Fruit fly (Drosophila melanogaster): Measurements from ENCODE around the gene Obp22a.
A peak's percentile ranks its signal among the peaks of the same experiment; 100 is the strongest.

The Obp22a gene

DNA sequence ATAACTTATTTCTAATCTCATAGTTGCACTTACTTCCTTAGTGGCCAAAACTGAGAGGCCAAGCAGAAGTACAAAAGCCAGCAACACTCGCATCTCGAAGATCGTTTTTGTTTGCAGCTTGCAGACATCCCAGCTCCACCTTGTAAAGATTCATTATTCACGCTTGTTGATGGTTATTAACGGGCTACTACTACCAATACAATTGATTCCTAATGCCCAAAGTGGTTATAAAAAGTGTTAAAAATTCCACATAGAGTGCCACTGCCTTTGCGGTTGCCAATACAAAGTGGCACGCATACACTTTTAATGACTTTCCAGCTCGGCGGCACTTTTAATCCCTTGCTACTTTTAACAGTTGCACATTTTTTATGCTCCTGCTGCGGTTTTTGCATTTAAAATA lies at the start of gene Obp22a:
Obp22a (minus strand) TSS at position 101 of the 400 bp plus-strand sequence.
- TF ChIP-seq ab (GFP tag; optimal IDR thresholded peaks at IDR 0.05) (no peak), az2 (GFP tag; optimal IDR thresholded peaks at IDR 0.05) (no peak), cas (GFP tag; IDR thresholded peaks at IDR 0.05) (no peak), CG17361 (GFP tag; IDR thresholded peaks at IDR 0.05) (no peak), Eip74EF (GFP tag; optimal IDR thresholded peaks at IDR 0.05) (no peak), CG13894 (tag; optimal IDR thresholded peaks at IDR 0.05) (no peak)

dm6 chr2L:2039458-2039857 lies 47.5 kb upstream of the Obp22a start:
- TF ChIP-seq exex (tag; optimal IDR thresholded peaks at IDR 0.05) (peak; percentile 84), CG10543 (GFP tag; optimal IDR thresholded peaks at IDR 0.05) (peak; percentile 15), CG12299 (tag; optimal IDR thresholded peaks at IDR 0.05) (no peak), mirr (GFP tag; optimal IDR thresholded peaks at IDR 0.05) (peak; percentile 86), Ada2b (GFP tag; IDR thresholded peaks at IDR 0.05) (no peak), gsb-n (tag; optimal IDR thresholded peaks at IDR 0.05) (no peak), grn (GFP tag; optimal IDR thresholded peaks at IDR 0.05) (peak; percentile 49), CG34376 (GFP tag; optimal IDR thresholded peaks at IDR 0.05) (peak; percentile 74)

DNA sequence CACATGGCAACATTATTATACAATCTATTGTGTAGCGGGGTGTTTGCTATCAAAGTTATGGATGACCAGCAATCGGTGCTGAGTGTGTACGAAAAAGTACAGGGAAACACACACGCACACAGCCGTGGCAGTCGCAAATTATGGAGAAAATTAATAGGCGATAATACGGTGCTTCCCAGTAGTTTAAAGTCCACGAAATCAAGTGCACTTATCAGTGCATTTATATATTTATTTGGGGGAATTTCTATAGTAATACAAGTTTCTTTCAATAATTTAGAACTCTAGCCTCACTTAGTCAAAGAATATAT lies 47.0 kb upstream of the Obp22a start:
- TF ChIP-seq CG2120 (GFP tag; optimal IDR thresholded peaks at IDR 0.05) (peak; percentile 13), mirr (GFP tag; optimal IDR thresholded peaks at IDR 0.05) (peak; percentile 28), CG15073 (GFP tag; optimal IDR thresholded peaks at IDR 0.05) (no peak), Dbx (GFP tag; IDR thresholded peaks at IDR 0.05) (0 out of 3 replicates have a peak, but pooled peaks have one; percentile 28), Pdp1 (GFP tag; optimal IDR thresholded peaks at IDR 0.05) (peak in 1 of 2 experiments; percentile 98), wdn (GFP tag; IDR thresholded peaks at IDR 0.05) (no peak), CG12104 (GFP tag; optimal IDR thresholded peaks at IDR 0.05) (no peak), grau (tag; optimal IDR thresholded peaks at IDR 0.05) (peak; percentile 51), MBD-R2 (GFP tag; IDR thresholded peaks at IDR 0.05) (no peak), row (GFP tag; IDR thresholded peaks at IDR 0.05) (no peak), CG12942 (GFP tag; optimal IDR thresholded peaks at IDR 0.05) (no peak)

DNA sequence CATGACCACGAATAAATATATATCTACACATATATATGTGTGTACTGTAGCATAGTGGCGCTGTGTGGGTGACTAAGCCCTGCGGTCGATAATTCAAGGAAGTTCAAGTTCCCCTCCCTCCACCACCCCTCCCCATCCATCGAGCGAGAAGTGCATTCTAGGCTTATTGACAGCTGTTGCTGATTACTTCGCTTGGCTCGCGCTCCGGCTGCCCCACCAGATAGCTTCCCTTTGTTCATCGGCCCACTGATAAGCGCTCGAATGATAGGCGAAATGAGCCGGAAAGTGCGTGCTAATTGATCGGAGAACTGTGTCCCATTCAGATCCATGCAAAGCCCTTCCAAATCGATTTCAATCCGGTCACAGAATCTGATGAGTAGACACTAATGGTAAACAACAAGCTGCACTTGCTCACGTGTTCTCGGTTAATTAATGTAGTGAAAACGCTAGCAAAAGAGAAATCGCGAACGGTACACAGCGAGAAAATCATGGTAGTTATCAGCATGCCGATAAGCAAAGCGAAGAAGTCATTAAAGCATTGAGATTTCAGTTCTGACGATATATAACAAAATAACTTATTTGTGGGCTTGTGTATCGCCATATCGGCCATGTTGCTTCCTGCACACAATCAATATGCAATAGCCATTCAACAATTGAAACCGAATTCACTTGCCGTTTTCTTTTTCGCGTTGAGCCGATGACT lies 46.4 kb upstream of the Obp22a start:
- TF ChIP-seq CG15011 (GFP tag; optimal IDR thresholded peaks at IDR 0.05): no peak
- TF ChIP-seq Max (GFP tag; optimal IDR thresholded peaks at IDR 0.05): no peak
- TF ChIP-seq MTF-1 (GFP tag; optimal IDR thresholded peaks at IDR 0.05; ENCODE audit: borderline replicate concordance): no peak
- peak; percentile 13 for TF ChIP-seq phol (tag; optimal IDR thresholded peaks at IDR 0.05)
- TF ChIP-seq tap (tag; optimal IDR thresholded peaks at IDR 0.05): no peak
- no peak for TF ChIP-seq Chrac-16 (GFP tag; optimal IDR thresholded peaks at IDR 0.05)
- no peak for TF ChIP-seq ara (GFP tag; IDR thresholded peaks at IDR 0.05)
- no peak for TF ChIP-seq HLHmδ (GFP tag; optimal IDR thresholded peaks at IDR 0.05)
- no peak for TF ChIP-seq CG4404 (GFP tag; IDR thresholded peaks at IDR 0.05)
- no peak for TF ChIP-seq CkIIα-i1 (GFP tag; IDR thresholded peaks at IDR 0.05)
- TF ChIP-seq chn (GFP tag; optimal IDR thresholded peaks at IDR 0.05): no peak
- TF ChIP-seq TFAM (GFP tag; optimal IDR thresholded peaks at IDR 0.05): no peak
- no peak for TF ChIP-seq CG7357 (GFP tag; IDR thresholded peaks at IDR 0.05)
- TF ChIP-seq vvl (GFP tag; IDR thresholded peaks at IDR 0.05): no peak
- no peak for TF ChIP-seq lbe (GFP tag; optimal IDR thresholded peaks at IDR 0.05)
- TF ChIP-seq CG11398 (GFP tag; optimal IDR thresholded peaks at IDR 0.05): no peak
- TF ChIP-seq CG3726 (GFP tag; IDR thresholded peaks at IDR 0.05): no peak
- TF ChIP-seq exex (tag; optimal IDR thresholded peaks at IDR 0.05): peak; percentile 73
- no peak for TF ChIP-seq lmd (GFP tag; IDR thresholded peaks at IDR 0.05)
- no peak for TF ChIP-seq bigmax (GFP tag; optimal IDR thresholded peaks at IDR 0.05)
- no peak for TF ChIP-seq Hmx (GFP tag; optimal IDR thresholded peaks at IDR 0.05)
- no peak for TF ChIP-seq Sry-β (GFP tag; optimal IDR thresholded peaks at IDR 0.05)
- TF ChIP-seq HmgD (GFP tag; optimal IDR thresholded peaks at IDR 0.05): no peak
- TF ChIP-seq CG3995 (GFP tag; optimal IDR thresholded peaks at IDR 0.05): peak; percentile 12

Measured in whole organism, embryonic.